Fruit fly (Drosophila melanogaster) whole organism, prepupa: ENCODE results near the gene Dpy-30L2.

ENCODE experiments used
- Blimp-1 ChIP-seq: fragments of 200-800 bp; sonication (Bioruptor generic); optimal IDR thresholded peaks from 3 replicates; lab custom pipeline; 2017; ENCODE audit warnings: missing biosample characterization, missing genetic modification characterization, mild to moderate bottlenecking, moderate library complexity, missing genetic modification reagents
- CG11294 ChIP-seq: fragments of 200-800 bp; sonication (Bioruptor generic); IDR thresholded peaks from 2 replicates; pipeline ENCODE4 v1.3.6; 2022; ENCODE audit warnings: missing biosample characterization, missing genetic modification characterization
- CG15336 ChIP-seq: fragments of 200-800 bp; sonication (Bioruptor generic); IDR thresholded peaks from 2 replicates; pipeline ENCODE4 v1.3.6; 2022; ENCODE audit warnings: missing biosample characterization, missing genetic modification characterization
- CG31627 ChIP-seq: fragments of 200-800 bp; sonication (Bioruptor generic); optimal IDR thresholded peaks from 3 replicates; lab custom pipeline; 2016; ENCODE audit warnings: missing biosample characterization, missing genetic modification characterization
- CG32006 ChIP-seq: fragments of 200-800 bp; sonication (Bioruptor generic); optimal IDR thresholded peaks from 3 replicates; lab custom pipeline; 2017; ENCODE audit warnings: missing biosample characterization, mild to moderate bottlenecking, missing genetic modification characterization
- CG34406 ChIP-seq: fragments of 200-800 bp; sonication (Bioruptor generic); optimal IDR thresholded peaks from 3 replicates; lab custom pipeline; 2016; ENCODE audit warnings: missing biosample characterization, missing genetic modification characterization
- CG6163 ChIP-seq: fragments of 200-800 bp; sonication (Bioruptor generic); IDR thresholded peaks from 3 replicates; pipeline ENCODE4 v1.3.6; 2022; ENCODE audit warnings: missing biosample characterization, missing genetic modification characterization
- CG7368 ChIP-seq: fragments of 200-800 bp; sonication (Bioruptor generic); optimal IDR thresholded peaks from 3 replicates; lab custom pipeline; 2016; ENCODE audit warnings: missing biosample characterization, missing genetic modification characterization
- CG8119 ChIP-seq: fragments of 200-800 bp; sonication (Bioruptor generic); IDR thresholded peaks from 3 replicates; pipeline ENCODE4 v1.3.6; 2022; ENCODE audit warnings: missing biosample characterization, missing genetic modification characterization
- CG8319 ChIP-seq: fragments of 200-800 bp; sonication (Bioruptor generic); optimal IDR thresholded peaks from 3 replicates; lab custom pipeline; 2016; ENCODE audit warnings: missing biosample characterization, missing genetic modification characterization
- CG8632 ChIP-seq: fragments of 200-800 bp; sonication (Bioruptor generic); optimal IDR thresholded peaks from 3 replicates; lab custom pipeline; 2016; ENCODE audit warnings: missing biosample characterization, missing genetic modification characterization
- CG9139 ChIP-seq: fragments of 200-800 bp; sonication (Bioruptor generic); optimal IDR thresholded peaks from 3 replicates; lab custom pipeline; 2017; ENCODE audit warnings: missing biosample characterization, mild to moderate bottlenecking, missing genetic modification characterization
- Eip75B ChIP-seq: fragments of 200-800 bp; sonication (Bioruptor generic); optimal IDR thresholded peaks from 3 replicates; lab custom pipeline; 2016; ENCODE audit warnings: missing biosample characterization, missing genetic modification characterization
- Eip78C ChIP-seq: fragments of 200-800 bp; sonication (Bioruptor generic); peaks from one replicate; lab custom pipeline; 2016; ENCODE audit warnings: missing biosample characterization, missing genetic modification characterization
- Eip93F ChIP-seq: fragments of 200-800 bp; sonication (Bioruptor generic); optimal IDR thresholded peaks from 2 replicates; lab custom pipeline; 2016; ENCODE audit warnings: missing biosample characterization, mild to moderate bottlenecking, missing genetic modification characterization
- Ets96B ChIP-seq: fragments of 200-800 bp; optimal IDR thresholded peaks from 2 replicates; lab custom pipeline; 2019; ENCODE audit warnings: missing biosample characterization, mild to moderate bottlenecking, missing genetic modification characterization, moderate library complexity
- Hr38 ChIP-seq: sonication (Bioruptor generic); optimal IDR thresholded peaks from 2 replicates; lab custom pipeline; 2016; ENCODE audit warnings: missing biosample characterization, missing genetic modification characterization
- Hr39 ChIP-seq: fragments of 200-800 bp; sonication (Bioruptor generic); optimal IDR thresholded peaks from 2 replicates; lab custom pipeline; 2016; ENCODE audit warnings: missing biosample characterization, missing genetic modification characterization
- Hr4 ChIP-seq: fragments of 200-800 bp; sonication (Bioruptor generic); optimal IDR thresholded peaks from 3 replicates; lab custom pipeline; 2016; ENCODE audit warnings: missing biosample characterization, missing genetic modification characterization
- Met ChIP-seq: fragments of 200-800 bp; sonication (Bioruptor generic); optimal IDR thresholded peaks from 3 replicates; lab custom pipeline; 2016; ENCODE audit warnings: missing biosample characterization, missing genetic modification characterization
- OdsH ChIP-seq: fragments of 200-800 bp; sonication (Bioruptor generic); optimal IDR thresholded peaks from 3 replicates; lab custom pipeline; 2016; ENCODE audit warnings: missing biosample characterization, missing genetic modification characterization
- Smox ChIP-seq: fragments of 200-800 bp; sonication (Bioruptor generic); optimal IDR thresholded peaks from 3 replicates; lab custom pipeline; 2016; ENCODE audit warnings: missing biosample characterization, missing genetic modification characterization
- achi ChIP-seq: fragments of 200-800 bp; sonication (Bioruptor generic); optimal IDR thresholded peaks from 3 replicates; lab custom pipeline; 2016; ENCODE audit warnings: missing biosample characterization, missing genetic modification characterization
- dac ChIP-seq: fragments of 200-800 bp; sonication (Bioruptor generic); optimal IDR thresholded peaks from 2 replicates; lab custom pipeline; 2017; ENCODE audit warnings: missing biosample characterization, mild to moderate bottlenecking, missing genetic modification characterization
- eg ChIP-seq: fragments of 200-800 bp; sonication (Bioruptor generic); IDR thresholded peaks from 3 replicates; pipeline ENCODE4 v1.3.6; 2022; ENCODE audit warnings: missing biosample characterization, missing genetic modification characterization
- esn ChIP-seq: fragments of 200-800 bp; sonication (Bioruptor generic); optimal IDR thresholded peaks from 2 replicates; lab custom pipeline; 2016; ENCODE audit warnings: missing biosample characterization, mild to moderate bottlenecking, missing genetic modification characterization, moderate library complexity
- fd59A ChIP-seq: fragments of 200-800 bp; sonication (Bioruptor generic); optimal IDR thresholded peaks from 2 replicates; lab custom pipeline; 2017; ENCODE audit warnings: missing biosample characterization, mild to moderate bottlenecking, missing genetic modification characterization, missing genetic modification reagents
- fkh ChIP-seq: fragments of 200-800 bp; sonication (Bioruptor generic); optimal IDR thresholded peaks from 3 replicates; lab custom pipeline; 2017; ENCODE audit warnings: missing biosample characterization, mild to moderate bottlenecking, missing genetic modification characterization, moderate library complexity
- lz ChIP-seq: fragments of 200-800 bp; sonication (Bioruptor generic); optimal IDR thresholded peaks from 3 replicates; lab custom pipeline; 2016; ENCODE audit warnings: missing biosample characterization, missing genetic modification characterization
- net ChIP-seq: fragments of 200-800 bp; sonication (Bioruptor generic); optimal IDR thresholded peaks from 3 replicates; lab custom pipeline; 2016; ENCODE audit warnings: missing biosample characterization, missing genetic modification characterization
- salr ChIP-seq, 2 experiments: fragments of 200-800 bp; sonication (Bioruptor generic); optimal IDR thresholded peaks; 3 replicates each; lab custom pipeline; 2016 to 2018; ENCODE audit warnings: missing biosample characterization in 2 of 2, missing genetic modification characterization in 2 of 2, mild to moderate bottlenecking in 1 of 2
- spab ChIP-seq: fragments of 200-800 bp; sonication (Bioruptor generic); optimal IDR thresholded peaks from 2 replicates; lab custom pipeline; 2017; ENCODE audit warnings: missing biosample characterization, mild to moderate bottlenecking, missing genetic modification characterization, missing genetic modification reagents
- ss ChIP-seq, 2 experiments: fragments of 200-800 bp; sonication (Bioruptor generic); optimal IDR thresholded peaks; 2 replicates in 1 of 2; 3 replicates in 1 of 2; lab custom pipeline; 2017 to 2018; ENCODE audit warnings: mild to moderate bottlenecking in 2 of 2, missing biosample characterization in 2 of 2, missing genetic modification characterization in 2 of 2, moderate library complexity in 1 of 2
- svp ChIP-seq: fragments of 200-800 bp; sonication (Bioruptor generic); peaks from one replicate; lab custom pipeline; 2016; ENCODE audit warnings: missing biosample characterization, missing genetic modification characterization
- topi ChIP-seq: fragments of 200-800 bp; sonication (Bioruptor generic); optimal IDR thresholded peaks from 3 replicates; lab custom pipeline; 2016; ENCODE audit warnings: missing biosample characterization, missing genetic modification characterization
- vri ChIP-seq: fragments of 200-800 bp; sonication (Bioruptor generic); optimal IDR thresholded peaks from 3 replicates; lab custom pipeline; 2016; ENCODE audit warnings: missing biosample characterization, mild to moderate bottlenecking, missing genetic modification characterization

Dpy-30L2 gene

dm6 chr3L:4059293-4059820 is 11.8 kb upstream of the Dpy-30L2 start, which contains the start of gene Ugt305A1:
TSS of gene Ugt305A1 (plus strand) at chr3L:4059770.
- TF ChIP-seq Hr4 (GFP tag; lab: Kevin White, UChicago) (peak; percentile 13), CG8119 (GFP tag; lab: Robert Waterston, UW) (peak; percentile 29; the same call in 1 of the 3 replicates), fkh (GFP tag; lab: Kevin White, UChicago) (no peak), esn (GFP tag; lab: Kevin White, UChicago) (no peak), CG11294 (GFP tag; lab: Robert Waterston, UW) (no peak), Hr39 (no peak), ss (GFP tag; optimal IDR thresholded peaks at IDR 0.05; lab: Kevin White, UChicago) (no peak), spab (GFP tag; lab: Kevin White, UChicago) (no peak), CG9139 (GFP tag; lab: Kevin White, UChicago) (no peak), CG15336 (GFP tag; lab: Robert Waterston, UW) (peak; percentile 38; the same call in 1 of the 2 replicates), Smox (GFP tag; lab: Kevin White, UChicago) (no peak), CG34406 (GFP tag; lab: Kevin White, UChicago) (no peak), salr (GFP tag; optimal IDR thresholded peaks at IDR 0.05; lab: Kevin White, UChicago) (no peak), CG6163 (GFP tag; lab: Robert Waterston, UW) (no peak), CG31627 (no peak), OdsH (GFP tag; lab: Kevin White, UChicago) (no peak), achi (GFP tag; lab: Kevin White, UChicago) (peak; percentile 17), vri (GFP tag; lab: Kevin White, UChicago) (no peak), CG8632 (GFP tag; lab: Kevin White, UChicago) (no peak), svp (GFP tag; lab: Kevin White, UChicago) (peak; percentile 14), Hr38 (GFP tag; lab: Kevin White, UChicago) (no peak), Blimp-1 (GFP tag; lab: Kevin White, UChicago) (no peak), Ets96B (tag; lab: Kevin White, UChicago) (no peak), Eip78C (GFP tag; lab: Kevin White, UChicago) (no peak), dac (GFP tag; lab: Kevin White, UChicago) (no peak)

- TF ChIP-seq CG31627 = no peak
- no peak for TF ChIP-seq salr (GFP tag; optimal IDR thresholded peaks at IDR 0.05; lab: Kevin White, UChicago)
- no peak for TF ChIP-seq Met (GFP tag; lab: Kevin White, UChicago)
- TF ChIP-seq Eip93F = no peak
- TF ChIP-seq Eip75B (GFP tag; lab: Kevin White, UChicago) = no peak
- peak; percentile 40; the same call in 1 of the 3 replicates for TF ChIP-seq eg (GFP tag; lab: Robert Waterston, UW)
- no peak for TF ChIP-seq CG11294 (GFP tag; lab: Robert Waterston, UW)
- peak; percentile 6 for TF ChIP-seq svp (GFP tag; lab: Kevin White, UChicago)
- peak; percentile 47 for TF ChIP-seq CG32006 (GFP tag; lab: Kevin White, UChicago)
- no peak for TF ChIP-seq lz (GFP tag; lab: Kevin White, UChicago)
- no peak for TF ChIP-seq CG7368 (GFP tag; lab: Kevin White, UChicago)
- peak; percentile 34; the same call in 2 of the 3 replicates for TF ChIP-seq CG8119 (GFP tag; lab: Robert Waterston, UW)
- TF ChIP-seq Eip78C (GFP tag; lab: Kevin White, UChicago) = peak; percentile 72
- TF ChIP-seq Ets96B (tag; lab: Kevin White, UChicago) = no peak
- TF ChIP-seq CG8319 = no peak
- TF ChIP-seq net (GFP tag; lab: Kevin White, UChicago) = no peak
- no peak for TF ChIP-seq ss (GFP tag; optimal IDR thresholded peaks at IDR 0.05; lab: Kevin White, UChicago)
- no peak for TF ChIP-seq Hr38 (GFP tag; lab: Kevin White, UChicago)
- TF ChIP-seq Smox (GFP tag; lab: Kevin White, UChicago) = no peak
- TF ChIP-seq fd59A (GFP tag; lab: Kevin White, UChicago) = no peak
- no peak for TF ChIP-seq achi (GFP tag; lab: Kevin White, UChicago)
- no peak for TF ChIP-seq topi (GFP tag; lab: Kevin White, UChicago)
- peak; percentile 63 for TF ChIP-seq Hr4 (GFP tag; lab: Kevin White, UChicago)
- TF ChIP-seq CG15336 (GFP tag; lab: Robert Waterston, UW) = peak; percentile 46
- TF ChIP-seq CG6163 (GFP tag; lab: Robert Waterston, UW) = peak; percentile 41; the same call in 1 of the 3 replicates
- TF ChIP-seq dac (GFP tag; lab: Kevin White, UChicago) = no peak
- no peak for TF ChIP-seq CG8632 (GFP tag; lab: Kevin White, UChicago)
- TF ChIP-seq, all 60 proteins: peak for 8
These were observed 9.3 kb upstream of the Dpy-30L2 start for dm6 chr3L:4056812-4057211.
